Worm (Caenorhabditis elegans) whole organism, L1 larva: Measurements from ENCODE around the gene C29A12.6.

Source experiments
- C16A3.4 ChIP-seq: fragments of 150-350 bp; optimal IDR thresholded peaks from 2 replicates; lab custom pipeline; 2014; ENCODE audit warnings: missing biosample characterization, missing genetic modification characterization
- C34B4.2 ChIP-seq: sonication (generic microtip); optimal IDR thresholded peaks from 2 replicates; lab custom pipeline; 2017; ENCODE audit warnings: mild to moderate bottlenecking, missing genetic modification characterization, missing compliant biosample characterization
- Y116A8C.19 ChIP-seq: sonication (generic microtip); optimal IDR thresholded peaks from 2 replicates; lab custom pipeline; 2016; ENCODE audit warnings: missing compliant biosample characterization, missing genetic modification characterization, borderline replicate concordance
- aha-1 ChIP-seq: fragments of 150-350 bp; optimal IDR thresholded peaks from 2 replicates; lab custom pipeline; 2014; ENCODE audit warnings: missing biosample characterization, missing genetic modification characterization
- alr-1 ChIP-seq: fragments of 200-800 bp; sonication (Bioruptor generic); optimal IDR thresholded peaks from 2 replicates; lab custom pipeline; 2018; ENCODE audit warnings: borderline replicate concordance, mild to moderate bottlenecking, missing genetic modification characterization, missing compliant biosample characterization
- ama-1 ChIP-seq: fragments of 150-350 bp; optimal IDR thresholded peaks from 2 replicates; lab custom pipeline; 2014
- blmp-1 ChIP-seq: fragments of 150-350 bp; optimal IDR thresholded peaks from 2 replicates; lab custom pipeline; 2014; ENCODE audit warnings: missing biosample characterization, missing genetic modification characterization
- ceh-63 ChIP-seq: fragments of 200-800 bp; sonication (Bioruptor generic); optimal IDR thresholded peaks from 2 replicates; lab custom pipeline; 2018; ENCODE audit warnings: mild to moderate bottlenecking, missing genetic modification characterization, missing compliant biosample characterization
- ceh-8 ChIP-seq: fragments of 200-800 bp; sonication (Bioruptor generic); optimal IDR thresholded peaks from 2 replicates; lab custom pipeline; 2018; ENCODE audit warnings: mild to moderate bottlenecking, missing genetic modification characterization, moderate library complexity, missing compliant biosample characterization
- ceh-82 ChIP-seq, 3 experiments: fragments of 150-350 bp in 1 of 3; sonication (generic microtip) in 2 of 3; optimal IDR thresholded peaks; 2 replicates each; lab custom pipeline; 2014 to 2017; ENCODE audit warnings: missing biosample characterization in 3 of 3, missing genetic modification characterization in 3 of 3
- ceh-88 ChIP-seq: fragments of 200-800 bp; sonication (Bioruptor generic); IDR thresholded peaks from 2 replicates; pipeline ENCODE4 v1.3.6; 2022; ENCODE audit warnings: missing genetic modification characterization, missing compliant biosample characterization
- ceh-90 ChIP-seq: sonication (generic microtip); optimal IDR thresholded peaks from 2 replicates; lab custom pipeline; 2016; ENCODE audit warnings: missing genetic modification characterization, missing compliant biosample characterization
- ces-1 ChIP-seq: fragments of 150-350 bp; optimal IDR thresholded peaks from 2 replicates; lab custom pipeline; 2014; ENCODE audit warnings: missing biosample characterization, missing genetic modification reagents, missing genetic modification characterization
- dsc-1 ChIP-seq: sonication (generic microtip); optimal IDR thresholded peaks from 2 replicates; lab custom pipeline; 2016; ENCODE audit warnings: mild to moderate bottlenecking, missing genetic modification characterization, missing compliant biosample characterization
- egl-13 ChIP-seq: sonication (generic microtip); optimal IDR thresholded peaks from 2 replicates; lab custom pipeline; 2016; ENCODE audit warnings: missing genotype, missing genetic modification reagents, missing genetic modification characterization, missing compliant biosample characterization
- elt-2 ChIP-seq: sonication (generic microtip); optimal IDR thresholded peaks from 2 replicates; lab custom pipeline; 2016; ENCODE audit warnings: missing genetic modification characterization, mild to moderate bottlenecking, inconsistent platforms, missing compliant biosample characterization, missing genetic modification reagents
- fkh-10 ChIP-seq: sonication (generic microtip); optimal IDR thresholded peaks from 2 replicates; lab custom pipeline; 2017; ENCODE audit warnings: missing biosample characterization, missing genetic modification reagents, missing genetic modification characterization
- fkh-4 ChIP-seq: sonication (generic microtip); optimal IDR thresholded peaks from 2 replicates; lab custom pipeline; 2016; ENCODE audit warnings: missing compliant biosample characterization, missing genetic modification characterization, borderline replicate concordance
- fkh-8 ChIP-seq: sonication (generic microtip); optimal IDR thresholded peaks from 2 replicates; lab custom pipeline; 2016; ENCODE audit warnings: mild to moderate bottlenecking, missing genetic modification characterization, missing compliant biosample characterization
- hlh-4 ChIP-seq: sonication (generic microtip); optimal IDR thresholded peaks from 2 replicates; lab custom pipeline; 2016; ENCODE audit warnings: mild to moderate bottlenecking, missing genetic modification characterization, missing compliant biosample characterization
- hpl-2 ChIP-seq: fragments of 150-350 bp; optimal IDR thresholded peaks from 2 replicates; lab custom pipeline; 2014; ENCODE audit warnings: missing biosample characterization, missing genetic modification reagents, missing genetic modification characterization
- isw-1 ChIP-seq: fragments of 200-800 bp; sonication (Bioruptor generic); IDR thresholded peaks from 2 replicates; pipeline ENCODE4 v1.3.6; 2022; ENCODE audit warnings: missing genetic modification characterization, missing compliant biosample characterization
- jun-1 ChIP-seq: fragments of 150-350 bp; optimal IDR thresholded peaks from 2 replicates; lab custom pipeline; 2014; ENCODE audit warnings: missing biosample characterization, missing genetic modification reagents, missing genetic modification characterization
- lin-13 ChIP-seq: fragments of 150-350 bp; optimal IDR thresholded peaks from 2 replicates; lab custom pipeline; 2014; ENCODE audit warnings: missing biosample characterization, missing genetic modification reagents, missing genetic modification characterization
- lin-14 ChIP-seq: fragments of 200-800 bp; sonication (Bioruptor generic); optimal IDR thresholded peaks from 2 replicates; lab custom pipeline; 2018; ENCODE audit warnings: mild to moderate bottlenecking, missing genetic modification characterization, moderate library complexity, missing compliant biosample characterization
- lin-15B ChIP-seq: fragments of 150-350 bp; sonication (generic microtip); optimal IDR thresholded peaks from 3 replicates; lab custom pipeline; 2014; ENCODE audit warnings: missing biosample characterization, missing genetic modification characterization
- lin-35 ChIP-seq, 2 experiments: fragments of 150-350 bp; optimal IDR thresholded peaks; 2 replicates each; lab custom pipeline; 2014; ENCODE audit warnings: missing biosample characterization in 2 of 2, missing genetic modification characterization in 2 of 2, missing genetic modification reagents in 2 of 2
- lin-39 ChIP-seq: fragments of 150-350 bp; optimal IDR thresholded peaks from 2 replicates; lab custom pipeline; 2014; ENCODE audit warnings: missing biosample characterization, missing genetic modification reagents, missing genetic modification characterization
- mdl-1 ChIP-seq, 2 experiments: fragments of 150-350 bp; optimal IDR thresholded peaks; 2 replicates each; lab custom pipeline; 2014 to 2017; ENCODE audit warnings: missing biosample characterization in 2 of 2, missing genetic modification characterization in 2 of 2, inconsistent platforms in 1 of 2
- mef-2 ChIP-seq: fragments of 150-350 bp; optimal IDR thresholded peaks from 2 replicates; lab custom pipeline; 2014; ENCODE audit warnings: missing biosample characterization, missing genetic modification characterization
- nhr-19 ChIP-seq: fragments of 200-800 bp; sonication (Bioruptor generic); conservative IDR thresholded peaks from 2 replicates; pipeline ENCODE4 v1.3.6; 2022; ENCODE audit warnings: missing genetic modification characterization, missing compliant biosample characterization
- nhr-20 ChIP-seq: sonication (generic microtip); optimal IDR thresholded peaks from 2 replicates; lab custom pipeline; 2016; ENCODE audit warnings: mild to moderate bottlenecking, missing genetic modification characterization, missing compliant biosample characterization
- nhr-237 ChIP-seq: fragments of 150-350 bp; optimal IDR thresholded peaks from 2 replicates; lab custom pipeline; 2014; ENCODE audit warnings: missing biosample characterization, missing genetic modification characterization
- nhr-28 ChIP-seq: fragments of 150-350 bp; optimal IDR thresholded peaks from 2 replicates; lab custom pipeline; 2014; ENCODE audit warnings: missing biosample characterization, missing genetic modification characterization
- nhr-47 ChIP-seq: sonication (generic microtip); optimal IDR thresholded peaks from 2 replicates; lab custom pipeline; 2016; ENCODE audit warnings: mild to moderate bottlenecking, missing genetic modification characterization, moderate library complexity, missing compliant biosample characterization
- nhr-76 ChIP-seq: sonication (generic microtip); optimal IDR thresholded peaks from 2 replicates; lab custom pipeline; 2017; ENCODE audit warnings: missing biosample characterization, missing genetic modification characterization
- nhr-77 ChIP-seq: fragments of 150-350 bp; optimal IDR thresholded peaks from 2 replicates; lab custom pipeline; 2014; ENCODE audit warnings: missing biosample characterization, missing genetic modification characterization
- pag-3 ChIP-seq: sonication (generic microtip); optimal IDR thresholded peaks from 2 replicates; lab custom pipeline; 2017; ENCODE audit warnings: missing genetic modification characterization, mild to moderate bottlenecking, missing compliant biosample characterization, antibody characterized with exemption, borderline replicate concordance; ENCODE audit not compliant: insufficient read depth
- pax-3 ChIP-seq: fragments of 200-800 bp; sonication (Bioruptor generic); optimal IDR thresholded peaks from 2 replicates; lab custom pipeline; 2018; ENCODE audit warnings: mild to moderate bottlenecking, missing genetic modification characterization, moderate library complexity, missing compliant biosample characterization
- skn-1 ChIP-seq: fragments of 150-350 bp; optimal IDR thresholded peaks from 2 replicates; lab custom pipeline; 2014; ENCODE audit warnings: missing biosample characterization, missing genetic modification characterization
- sox-4 ChIP-seq: sonication (generic microtip); optimal IDR thresholded peaks from 2 replicates; lab custom pipeline; 2016; ENCODE audit warnings: missing genetic modification characterization, missing compliant biosample characterization
- sup-37 ChIP-seq: fragments of 200-800 bp; sonication (Bioruptor generic); optimal IDR thresholded peaks from 2 replicates; lab custom pipeline; 2018; ENCODE audit warnings: mild to moderate bottlenecking, missing genetic modification characterization, missing compliant biosample characterization
- swsn-7 ChIP-seq: sonication (generic microtip); optimal IDR thresholded peaks from 2 replicates; lab custom pipeline; 2016; ENCODE audit warnings: missing genetic modification characterization, missing compliant biosample characterization
- tbx-2 ChIP-seq: sonication (generic microtip); optimal IDR thresholded peaks from 2 replicates; lab custom pipeline; 2016; ENCODE audit warnings: missing genetic modification characterization, missing compliant biosample characterization
- unc-130 ChIP-seq: fragments of 150-350 bp; optimal IDR thresholded peaks from 2 replicates; lab custom pipeline; 2017; ENCODE audit warnings: missing biosample characterization, missing genetic modification characterization, inconsistent platforms
- xbp-1 ChIP-seq: sonication (generic microtip); optimal IDR thresholded peaks from 2 replicates; lab custom pipeline; 2016; ENCODE audit warnings: missing genetic modification characterization, missing compliant biosample characterization
- zag-1 ChIP-seq: fragments of 150-350 bp; optimal IDR thresholded peaks from 2 replicates; lab custom pipeline; 2014; ENCODE audit warnings: missing biosample characterization, missing genetic modification characterization
- ztf-11 ChIP-seq, 2 experiments: sonication (generic microtip); optimal IDR thresholded peaks; 2 replicates each; lab custom pipeline; 2016 to 2017; ENCODE audit warnings: missing genetic modification characterization in 2 of 2, missing biosample characterization in 1 of 2, missing compliant biosample characterization in 1 of 2
- ztf-4 ChIP-seq: fragments of 150-350 bp; optimal IDR thresholded peaks from 2 replicates; lab custom pipeline; 2014; ENCODE audit warnings: missing biosample characterization, missing genetic modification characterization

The C29A12.6 gene

DNA sequence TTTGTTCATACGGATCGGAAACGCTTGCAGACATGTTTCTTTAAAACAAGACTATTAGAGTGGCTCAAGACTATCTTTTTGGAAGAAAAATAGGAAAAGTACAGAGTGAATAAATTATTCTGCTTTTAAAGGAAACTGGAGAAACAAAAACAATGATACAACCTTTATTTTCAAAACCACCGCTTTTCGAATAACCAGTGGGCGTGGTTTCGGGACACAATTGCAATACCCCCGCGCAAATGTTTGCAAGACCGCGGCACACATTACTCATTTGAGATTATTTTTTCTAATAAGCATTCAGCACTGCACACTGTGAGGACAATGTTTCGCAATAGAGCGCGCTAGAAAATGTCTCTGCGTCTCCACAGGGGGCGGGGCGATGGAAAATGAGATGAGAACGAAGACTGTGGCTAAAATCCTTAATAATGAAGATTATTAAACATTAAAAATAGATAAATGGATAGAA is 39.1 kb upstream of the C29A12.6 start, which contains the start of gene plrg-1 (continued):
- TF ChIP-seq nhr-47, result peak; percentile 89
- TF ChIP-seq nhr-76 (tag; lab: Kevin White, UChicago), result no peak
- TF ChIP-seq ces-1, result peak; percentile 14
- TF ChIP-seq ama-1 (lab: Kevin White, UChicago), result peak; percentile 26
- TF ChIP-seq C16A3.4 (tag; lab: Kevin White, UChicago), result peak; percentile 87
- peak; percentile 69 for TF ChIP-seq nhr-77 (tag; lab: Kevin White, UChicago)
- peak; percentile 41 for TF ChIP-seq fkh-10 (GFP tag; lab: Kevin White, UChicago)
- TF ChIP-seq hlh-4 (tag; lab: Kevin White, UChicago), result no peak
- no peak for TF ChIP-seq mef-2 (tag; lab: Kevin White, UChicago)
- TF ChIP-seq unc-130 (tag; lab: Kevin White, UChicago), result peak; percentile 97
- TF ChIP-seq egl-13, result peak; percentile 77
- peak; percentile 81 for TF ChIP-seq lin-13 (GFP tag; lab: Kevin White, UChicago)
- TF ChIP-seq fkh-8 (tag; lab: Kevin White, UChicago), result peak; percentile 72
- TF ChIP-seq jun-1 (tag; lab: Kevin White, UChicago), result peak; percentile 49
- TF ChIP-seq ztf-4 (tag; lab: Kevin White, UChicago), result peak; percentile 80
- TF ChIP-seq fkh-4 (tag; lab: Kevin White, UChicago), result peak; percentile 45
- peak; percentile 79 for TF ChIP-seq elt-2 (tag; lab: Kevin White, UChicago)
- peak; percentile 91 for TF ChIP-seq nhr-20 (tag; lab: Kevin White, UChicago)
- no peak for TF ChIP-seq Y116A8C.19
- TF ChIP-seq swsn-7, result peak; percentile 91
- peak; percentile 69 for TF ChIP-seq sup-37 (GFP tag; lab: Kevin White, UChicago)
- TF ChIP-seq ztf-11 (tag; optimal IDR thresholded peaks at IDR 0.05; lab: Kevin White, UChicago), result peak in 1 of 2 experiments; percentile 77
- TF ChIP-seq mdl-1 (tag; optimal IDR thresholded peaks at IDR 0.05; lab: Kevin White, UChicago), result peak in 1 of 2 experiments; percentile 78
- no peak for TF ChIP-seq pag-3
- peak; percentile 83 for TF ChIP-seq ceh-8 (GFP tag; lab: Kevin White, UChicago)
- TF ChIP-seq lin-35 (GFP tag; optimal IDR thresholded peaks at IDR 0.05; lab: Kevin White, UChicago), result peak; percentile 76 to 86
- peak; percentile 51 for TF ChIP-seq ceh-90 (tag; lab: Kevin White, UChicago)
- TF ChIP-seq ceh-88 (GFP tag; lab: Robert Waterston, UW), result peak; percentile 68
- TF ChIP-seq ceh-63 (GFP tag; lab: Kevin White, UChicago), result peak; percentile 45
- peak; percentile 43 for TF ChIP-seq hpl-2 (GFP tag; lab: Kevin White, UChicago)
- TF ChIP-seq skn-1 (tag; lab: Kevin White, UChicago), result peak; percentile 90
- TF ChIP-seq lin-15B (tag; lab: Kevin White, UChicago), result peak; percentile 87
- TF ChIP-seq lin-14 (GFP tag; lab: Kevin White, UChicago), result peak; percentile 93
- TF ChIP-seq pax-3, result peak; percentile 74
- peak; percentile 91 for TF ChIP-seq dsc-1 (tag; lab: Kevin White, UChicago)
- peak; percentile 69 to 89 (median 84) for TF ChIP-seq ceh-82 (tag; optimal IDR thresholded peaks at IDR 0.05; lab: Kevin White, UChicago)
- no peak for TF ChIP-seq nhr-28 (tag; lab: Kevin White, UChicago)
- TF ChIP-seq lin-39 (tag; lab: Kevin White, UChicago), result peak; percentile 80
- no peak for TF ChIP-seq alr-1 (tag; lab: Kevin White, UChicago)
- TF ChIP-seq C34B4.2, result no peak
- peak; percentile 74 for TF ChIP-seq blmp-1 (tag; lab: Kevin White, UChicago)
- peak; percentile 93 for TF ChIP-seq nhr-19 (GFP tag; lab: Robert Waterston, UW)
- TF ChIP-seq zag-1, result no peak
- peak; percentile 38 for TF ChIP-seq sox-4 (tag; lab: Kevin White, UChicago)
- TF ChIP-seq aha-1 (tag; lab: Kevin White, UChicago), result peak; percentile 25
- TF ChIP-seq isw-1 (GFP tag; lab: Robert Waterston, UW), result peak; percentile 85
- peak; percentile 86 for TF ChIP-seq xbp-1 (tag; lab: Kevin White, UChicago)
- TF ChIP-seq tbx-2 (tag; lab: Kevin White, UChicago), result peak; percentile 89
- TF ChIP-seq nhr-237 (tag; lab: Kevin White, UChicago), result peak; percentile 57
